Worm (Caenorhabditis elegans): ENCODE data around the gene him-18.

ce11 chrIII:4721750-4722149, 6.8 kb upstream of the him-18 start, which contains the start of gene acy-1:
- TF ChIP-seq mdl-1 (tag; optimal IDR thresholded peaks at IDR 0.05) (peak in 1 of 2 experiments; percentile 34), lin-39 (tag; optimal IDR thresholded peaks at IDR 0.05) (no peak), ztf-4 (tag; optimal IDR thresholded peaks at IDR 0.05) (peak; percentile 56), ZK546.5 (tag; optimal IDR thresholded peaks at IDR 0.05) (no peak), zag-1 (tag; optimal IDR thresholded peaks at IDR 0.05) (peak; percentile 77), ceh-82 (tag; optimal IDR thresholded peaks at IDR 0.05) (no peak), ztf-11 (tag; optimal IDR thresholded peaks at IDR 0.05) (no peak)

All from whole organism, L2 larva.